Worm (Caenorhabditis elegans) whole organism, midembryonic: Measurements from ENCODE around the gene spsb-1.

Experiments
- T22C8.4 ChIP-seq: fragments of 200-800 bp; sonication (Bioruptor generic); IDR thresholded peaks from 2 replicates; pipeline ENCODE4 v1.3.6; 2022; ENCODE audit warnings: missing genetic modification characterization, missing compliant biosample characterization
- cog-1 ChIP-seq: sonication (generic microtip); optimal IDR thresholded peaks from 2 replicates; lab custom pipeline; 2016; ENCODE audit warnings: missing genetic modification characterization, missing compliant biosample characterization
- flt-1 ChIP-seq: fragments of 200-800 bp; sonication (Bioruptor generic); IDR thresholded peaks from 2 replicates; pipeline ENCODE4 v1.3.6; 2022; ENCODE audit warnings: missing genetic modification characterization, missing compliant biosample characterization
- klf-2 ChIP-seq: fragments of 200-800 bp; sonication (Bioruptor generic); conservative IDR thresholded peaks from 2 replicates; pipeline ENCODE4 v1.3.6; 2022; ENCODE audit warnings: missing genetic modification reagents, missing genetic modification characterization, missing compliant biosample characterization
- med-1 ChIP-seq: sonication (generic microtip); optimal IDR thresholded peaks from 2 replicates; lab custom pipeline; 2017; ENCODE audit warnings: missing genetic modification characterization, mild to moderate bottlenecking, missing compliant biosample characterization, antibody characterized with exemption, missing genetic modification reagents; ENCODE audit not compliant: insufficient read depth
- ref-1 ChIP-seq: fragments of 200-800 bp; sonication (Bioruptor generic); conservative IDR thresholded peaks from 2 replicates; pipeline ENCODE4 v1.3.6; 2022; ENCODE audit warnings: missing genetic modification reagents, missing genetic modification characterization, missing compliant biosample characterization
- tab-1 ChIP-seq: fragments of 200-800 bp; sonication (Bioruptor generic); IDR thresholded peaks from 2 replicates; pipeline ENCODE4 v1.3.6; 2022; ENCODE audit warnings: missing genetic modification characterization, missing compliant biosample characterization
- ztf-23 ChIP-seq: fragments of 200-800 bp; sonication (Bioruptor generic); IDR thresholded peaks from 2 replicates; pipeline ENCODE4 v1.3.6; 2022; ENCODE audit warnings: missing genetic modification reagents, missing genetic modification characterization, missing compliant biosample characterization
- ztf-29 ChIP-seq: fragments of 200-800 bp; sonication (Bioruptor generic); IDR thresholded peaks from 2 replicates; pipeline ENCODE4 v1.3.6; 2022; ENCODE audit warnings: missing genetic modification reagents, missing genetic modification characterization, missing compliant biosample characterization

spsb-1 gene

ce11 chrII:15174915-15175548 lies 21.5 kb upstream of the spsb-1 start, which contains the start of gene gst-31:
gst-31 (minus strand) TSS chrII:15174965.
- TF ChIP-seq ztf-23, result no peak
- no peak for TF ChIP-seq ztf-29 (GFP tag; lab: Robert Waterston, UW)
- no peak for TF ChIP-seq tab-1 (GFP tag; lab: Robert Waterston, UW)
- TF ChIP-seq T22C8.4 (GFP tag; lab: Robert Waterston, UW), result no peak
- no peak for TF ChIP-seq flt-1 (GFP tag; lab: Robert Waterston, UW)
- TF ChIP-seq med-1 (GFP tag; lab: Kevin White, UChicago), result no peak
- TF ChIP-seq cog-1 (tag; lab: Kevin White, UChicago), result no peak
- TF ChIP-seq ref-1 (GFP tag; lab: Robert Waterston, UW), result no peak
- no peak for TF ChIP-seq klf-2 (GFP tag; lab: Robert Waterston, UW)

- TF ChIP-seq ref-1 (GFP tag; lab: Robert Waterston, UW) (no peak), ztf-23 (no peak), ztf-29 (GFP tag; lab: Robert Waterston, UW) (no peak), klf-2 (GFP tag; lab: Robert Waterston, UW) (no peak), T22C8.4 (GFP tag; lab: Robert Waterston, UW) (no peak), med-1 (GFP tag; lab: Kevin White, UChicago) (no peak), flt-1 (GFP tag; lab: Robert Waterston, UW) (no peak), cog-1 (tag; lab: Kevin White, UChicago) (no peak), tab-1 (GFP tag; lab: Robert Waterston, UW) (no peak)
Measured at ce11 chrII:15175643-15176042, 20.9 kb upstream of the spsb-1 start, which contains the start of gene Y53F4B.36. Y53F4B.36 (plus strand) TSS chrII:15175943.

ce11 chrII:15178494-15178893 lies 18.0 kb upstream of the spsb-1 start, which contains the start of gene gst-32:
gst-32 (minus strand) TSS chrII:15178594.
- TF ChIP-seq tab-1 (GFP tag; lab: Robert Waterston, UW) (no peak), cog-1 (tag; lab: Kevin White, UChicago) (no peak), flt-1 (GFP tag; lab: Robert Waterston, UW) (no peak)

ce11 chrII:15183139-15183538 lies 13.4 kb upstream of the spsb-1 start, which contains the start of gene gst-34:
gst-34 (minus strand) TSS chrII:15183239.
- no peak for TF ChIP-seq ztf-29 (GFP tag; lab: Robert Waterston, UW)
- TF ChIP-seq ztf-23, result no peak
- no peak for TF ChIP-seq flt-1 (GFP tag; lab: Robert Waterston, UW)
- TF ChIP-seq med-1 (GFP tag; lab: Kevin White, UChicago), result no peak

- TF ChIP-seq ztf-23 (no peak), klf-2 (GFP tag; lab: Robert Waterston, UW) (no peak), ztf-29 (GFP tag; lab: Robert Waterston, UW) (no peak), cog-1 (tag; lab: Kevin White, UChicago) (no peak), med-1 (GFP tag; lab: Kevin White, UChicago) (no peak), flt-1 (GFP tag; lab: Robert Waterston, UW) (no peak)
Measured at ce11 chrII:15185289-15185688, 11.2 kb upstream of the spsb-1 start, which contains the start of gene gst-35. gst-35 (minus strand) TSS chrII:15185389.

ce11 chrII:15189956-15190355 lies 6.6 kb upstream of the spsb-1 start:
- TF ChIP-seq med-1 (GFP tag; lab: Kevin White, UChicago), result no peak
- TF ChIP-seq ztf-29 (GFP tag; lab: Robert Waterston, UW), result no peak
- TF ChIP-seq klf-2 (GFP tag; lab: Robert Waterston, UW), result no peak
- TF ChIP-seq flt-1 (GFP tag; lab: Robert Waterston, UW), result no peak
- no peak for TF ChIP-seq ref-1 (GFP tag; lab: Robert Waterston, UW)
- TF ChIP-seq ztf-23, result no peak
- no peak for TF ChIP-seq tab-1 (GFP tag; lab: Robert Waterston, UW)
- no peak for TF ChIP-seq cog-1 (tag; lab: Kevin White, UChicago)
- no peak for TF ChIP-seq T22C8.4 (GFP tag; lab: Robert Waterston, UW)

ce11 chrII:15190971-15191370 lies 5.6 kb upstream of the spsb-1 start:
- TF ChIP-seq klf-2 (GFP tag; lab: Robert Waterston, UW) (no peak), med-1 (GFP tag; lab: Kevin White, UChicago) (no peak), tab-1 (GFP tag; lab: Robert Waterston, UW) (no peak), cog-1 (tag; lab: Kevin White, UChicago) (no peak), flt-1 (GFP tag; lab: Robert Waterston, UW) (no peak), T22C8.4 (GFP tag; lab: Robert Waterston, UW) (no peak), ztf-29 (GFP tag; lab: Robert Waterston, UW) (no peak), ztf-23 (no peak), ref-1 (GFP tag; lab: Robert Waterston, UW) (no peak)

- no peak for TF ChIP-seq ref-1 (GFP tag; lab: Robert Waterston, UW)
- TF ChIP-seq ztf-23, result no peak
- no peak for TF ChIP-seq med-1 (GFP tag; lab: Kevin White, UChicago)
- TF ChIP-seq klf-2 (GFP tag; lab: Robert Waterston, UW), result no peak
- no peak for TF ChIP-seq tab-1 (GFP tag; lab: Robert Waterston, UW)
- no peak for TF ChIP-seq T22C8.4 (GFP tag; lab: Robert Waterston, UW)
- no peak for TF ChIP-seq cog-1 (tag; lab: Kevin White, UChicago)
- TF ChIP-seq flt-1 (GFP tag; lab: Robert Waterston, UW), result no peak
- no peak for TF ChIP-seq ztf-29 (GFP tag; lab: Robert Waterston, UW)
Measured at ce11 chrII:15193961-15194360, 2.6 kb upstream of the spsb-1 start.

- TF ChIP-seq ref-1 (GFP tag; lab: Robert Waterston, UW) (no peak), tab-1 (GFP tag; lab: Robert Waterston, UW) (no peak), cog-1 (tag; lab: Kevin White, UChicago) (no peak), flt-1 (GFP tag; lab: Robert Waterston, UW) (no peak), ztf-23 (no peak), klf-2 (GFP tag; lab: Robert Waterston, UW) (no peak), T22C8.4 (GFP tag; lab: Robert Waterston, UW) (no peak), ztf-29 (GFP tag; lab: Robert Waterston, UW) (no peak)
Measured at ce11 chrII:15195346-15195745, 1.2 kb upstream of the spsb-1 start.
